Fruit fly (Drosophila melanogaster) whole organism, pupa: ENCODE measurements around the gene CG16984.

Source experiments
- CG10348 ChIP-seq: fragments of 200-800 bp; sonication (Bioruptor generic); IDR thresholded peaks from 2 replicates; pipeline ENCODE4 v1.3.6; 2022; ENCODE audit warnings: missing biosample characterization, missing genetic modification characterization
- CG12605 ChIP-seq: fragments of 200-800 bp; sonication (Bioruptor generic); IDR thresholded peaks from 2 replicates; pipeline ENCODE4 v1.3.6; 2022; ENCODE audit warnings: missing biosample characterization, missing genetic modification characterization
- CG13204 ChIP-seq: fragments of 200-800 bp; sonication (Bioruptor generic); optimal IDR thresholded peaks from 2 replicates; lab custom pipeline; 2018; ENCODE audit warnings: missing biosample characterization, mild to moderate bottlenecking, missing genetic modification characterization, moderate library complexity
- CG14655 ChIP-seq: fragments of 200-800 bp; sonication (Bioruptor generic); optimal IDR thresholded peaks from 3 replicates; lab custom pipeline; 2017; ENCODE audit warnings: mild to moderate bottlenecking, missing biosample characterization, missing genetic modification reagents, missing genetic modification characterization
- CG15710 ChIP-seq: fragments of 200-800 bp; sonication (Bioruptor generic); optimal IDR thresholded peaks from 2 replicates; lab custom pipeline; 2018; ENCODE audit warnings: missing biosample characterization, mild to moderate bottlenecking, missing genetic modification characterization, moderate library complexity
- CG17806 ChIP-seq: fragments of 200-800 bp; sonication (Bioruptor generic); optimal IDR thresholded peaks from 2 replicates; lab custom pipeline; 2018; ENCODE audit warnings: missing biosample characterization, mild to moderate bottlenecking, missing genetic modification characterization, moderate library complexity
- CG32121 ChIP-seq: fragments of 200-800 bp; sonication (Bioruptor generic); IDR thresholded peaks from 2 replicates; pipeline ENCODE4 v1.3.6; 2022; ENCODE audit warnings: missing biosample characterization, missing genetic modification characterization
- CG34367 ChIP-seq: fragments of 200-800 bp; sonication (Bioruptor generic); optimal IDR thresholded peaks from 2 replicates; lab custom pipeline; 2018; ENCODE audit warnings: missing biosample characterization, mild to moderate bottlenecking, missing genetic modification characterization
- CG4496 ChIP-seq: fragments of 200-800 bp; sonication (Bioruptor generic); IDR thresholded peaks from 3 replicates; pipeline ENCODE4 v1.3.6; 2022; ENCODE audit warnings: missing biosample characterization, missing genetic modification characterization
- CG8159 ChIP-seq: fragments of 200-800 bp; sonication (Bioruptor generic); optimal IDR thresholded peaks from 3 replicates; lab custom pipeline; 2018; ENCODE audit warnings: missing biosample characterization, mild to moderate bottlenecking, missing genetic modification characterization, moderate library complexity
- CG8301 ChIP-seq: fragments of 200-800 bp; sonication (Bioruptor generic); optimal IDR thresholded peaks from 2 replicates; lab custom pipeline; 2018; ENCODE audit warnings: missing biosample characterization, mild to moderate bottlenecking, missing genetic modification characterization
- CG9948 ChIP-seq: fragments of 200-800 bp; sonication (Bioruptor generic); optimal IDR thresholded peaks from 2 replicates; lab custom pipeline; 2018; ENCODE audit warnings: missing biosample characterization, mild to moderate bottlenecking, missing genetic modification characterization, moderate library complexity
- D1 ChIP-seq: fragments of 200-800 bp; sonication (Bioruptor generic); optimal IDR thresholded peaks from 2 replicates; lab custom pipeline; 2018; ENCODE audit warnings: missing biosample characterization, mild to moderate bottlenecking, missing genetic modification characterization, moderate library complexity
- EcR ChIP-seq: fragments of 200-800 bp; sonication (Bioruptor generic); optimal IDR thresholded peaks from 3 replicates; lab custom pipeline; 2019; ENCODE audit warnings: missing biosample characterization, missing genetic modification characterization, mild to moderate bottlenecking, moderate library complexity, missing genetic modification reagents
- Ets98B ChIP-seq: fragments of 200-800 bp; sonication (Bioruptor generic); IDR thresholded peaks from 2 replicates; pipeline ENCODE4 v1.3.6; 2022; ENCODE audit warnings: missing biosample characterization, missing genetic modification characterization
- Pif1A ChIP-seq: fragments of 200-800 bp; sonication (Bioruptor generic); optimal IDR thresholded peaks from 3 replicates; lab custom pipeline; 2016; ENCODE audit warnings: missing biosample characterization, missing genetic modification characterization
- Pif1B ChIP-seq: fragments of 200-800 bp; sonication (Bioruptor generic); optimal IDR thresholded peaks from 3 replicates; lab custom pipeline; 2016; ENCODE audit warnings: missing biosample characterization, missing genetic modification characterization
- Snoo ChIP-seq: fragments of 200-800 bp; sonication (Bioruptor generic); optimal IDR thresholded peaks from 3 replicates; lab custom pipeline; 2017; ENCODE audit warnings: missing biosample characterization, mild to moderate bottlenecking, missing genetic modification characterization, inconsistent platforms
- fd96Ca ChIP-seq: fragments of 200-800 bp; sonication (Bioruptor generic); IDR thresholded peaks from 3 replicates; pipeline ENCODE4 v1.3.6; 2022; ENCODE audit warnings: missing biosample characterization, missing genetic modification characterization
- gl ChIP-seq: fragments of 200-800 bp; sonication (Bioruptor generic); optimal IDR thresholded peaks from 2 replicates; lab custom pipeline; 2018; ENCODE audit warnings: missing biosample characterization, mild to moderate bottlenecking, missing genetic modification characterization
- rn ChIP-seq: fragments of 200-800 bp; sonication (Bioruptor generic); IDR thresholded peaks from 2 replicates; pipeline ENCODE4 v1.3.6; 2022; ENCODE audit warnings: missing biosample characterization, missing genetic modification characterization

Gene CG16984

dm6 chr3L:2568274-2568673, 27.3 kb upstream of the CG16984 start:
- TF ChIP-seq CG8301 (no peak), EcR (GFP tag; lab: Kevin White, UChicago) (peak; percentile 98), CG13204 (peak; percentile 75), gl (peak; percentile 20), Pif1B (GFP tag; lab: Kevin White, UChicago) (peak; percentile 7), CG8159 (tag; lab: Kevin White, UChicago) (peak; percentile 20), Ets98B (GFP tag; lab: Robert Waterston, UW) (no peak), fd96Ca (GFP tag; lab: Robert Waterston, UW) (peak; percentile 42; the same call in 1 of the 3 replicates)
- TF ChIP-seq, all 21 proteins: peak for 6

DNA sequence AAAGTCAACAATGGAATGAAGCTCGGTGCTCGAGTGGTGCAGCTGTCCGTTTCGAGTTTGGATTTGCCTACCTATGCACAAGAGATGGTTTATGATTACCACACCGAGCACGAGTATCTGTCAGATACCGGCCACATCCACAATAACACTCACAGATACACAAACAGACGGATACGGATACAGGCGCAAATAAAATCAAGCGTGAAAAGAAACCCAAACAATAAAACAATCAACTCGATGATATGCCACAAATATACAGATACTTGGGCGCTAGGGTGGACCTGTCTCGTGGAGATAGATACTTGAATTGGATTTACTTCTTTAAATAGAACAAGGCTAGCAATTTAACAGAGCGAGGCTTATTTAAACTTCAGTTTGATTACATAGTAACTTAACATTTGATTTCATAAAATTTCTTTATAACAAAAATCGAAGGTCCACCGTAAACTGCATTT, 25.3 kb upstream of the CG16984 start:
- TF ChIP-seq Pif1A (GFP tag; lab: Kevin White, UChicago) (peak; percentile 89), CG32121 (peak; percentile 74; the same call in 1 of the 2 replicates), CG12605 (GFP tag; lab: Robert Waterston, UW) (peak; percentile 80), CG13204 (no peak), D1 (tag; lab: Kevin White, UChicago) (no peak), CG17806 (tag; lab: Kevin White, UChicago) (peak; percentile 68), CG8159 (tag; lab: Kevin White, UChicago) (peak; percentile 98), CG34367 (tag; lab: Kevin White, UChicago) (peak; percentile 62), CG9948 (peak; percentile 63), fd96Ca (GFP tag; lab: Robert Waterston, UW) (peak; percentile 71; the same call in 2 of the 3 replicates), CG10348 (no peak), CG15710 (tag; lab: Kevin White, UChicago) (peak; percentile 72), gl (peak; percentile 22), rn (no peak), Ets98B (GFP tag; lab: Robert Waterston, UW) (peak; percentile 81), EcR (GFP tag; lab: Kevin White, UChicago) (peak; percentile 55), Snoo (tag; lab: Kevin White, UChicago) (peak; percentile 75), Pif1B (GFP tag; lab: Kevin White, UChicago) (peak; percentile 93), CG8301 (peak; percentile 67), CG14655 (GFP tag; lab: Kevin White, UChicago) (peak; percentile 71), CG4496 (GFP tag; lab: Robert Waterston, UW) (peak; percentile 90)
- TF ChIP-seq, all 21 proteins: peak for 17

DNA sequence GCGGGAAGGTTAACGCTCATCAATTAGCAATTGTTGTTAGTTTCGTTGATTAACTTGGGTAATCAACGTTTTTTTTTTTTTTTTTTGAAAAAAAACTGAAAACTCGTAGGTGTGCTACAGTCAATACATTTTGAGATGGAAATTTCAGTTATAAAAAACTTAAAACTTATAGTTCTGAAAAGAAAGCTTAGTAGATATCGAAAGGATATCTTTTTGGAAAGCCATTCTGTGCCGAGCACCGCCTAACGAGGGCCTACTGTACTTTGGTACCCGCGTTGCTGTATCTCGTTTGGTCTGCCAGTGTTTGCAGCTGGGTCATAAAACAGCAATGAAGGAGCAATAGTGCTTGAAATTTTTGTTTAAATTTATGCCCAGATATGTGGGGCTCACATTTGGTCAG, 23.6 kb upstream of the CG16984 start:
- no peak for TF ChIP-seq CG9948
- TF ChIP-seq CG8301: peak; percentile 24
- peak; percentile 32 for TF ChIP-seq CG14655 (GFP tag; lab: Kevin White, UChicago)
- TF ChIP-seq Pif1B (GFP tag; lab: Kevin White, UChicago): peak; percentile 31
- TF ChIP-seq CG12605 (GFP tag; lab: Robert Waterston, UW): peak; percentile 40
- TF ChIP-seq CG17806 (tag; lab: Kevin White, UChicago): no peak
- peak; percentile 86 for TF ChIP-seq CG32121
- TF ChIP-seq Pif1A (GFP tag; lab: Kevin White, UChicago): peak; percentile 57
- TF ChIP-seq rn: peak; percentile 53
- TF ChIP-seq Snoo (tag; lab: Kevin White, UChicago): no peak
- TF ChIP-seq Ets98B (GFP tag; lab: Robert Waterston, UW): peak; percentile 83
- TF ChIP-seq fd96Ca (GFP tag; lab: Robert Waterston, UW): peak; percentile 89
- TF ChIP-seq CG4496 (GFP tag; lab: Robert Waterston, UW): peak; percentile 83

- TF ChIP-seq CG12605 (GFP tag; lab: Robert Waterston, UW) (no peak), EcR (GFP tag; lab: Kevin White, UChicago) (peak; percentile 75), Pif1A (GFP tag; lab: Kevin White, UChicago) (no peak), CG13204 (no peak)
Measured at dm6 chr3L:2572907-2573591, 22.5 kb upstream of the CG16984 start.

- TF ChIP-seq CG13204 (no peak), CG32121 (no peak), CG15710 (tag; lab: Kevin White, UChicago) (no peak), Pif1A (GFP tag; lab: Kevin White, UChicago) (no peak), Ets98B (GFP tag; lab: Robert Waterston, UW) (no peak), gl (no peak), EcR (GFP tag; lab: Kevin White, UChicago) (no peak), CG12605 (GFP tag; lab: Robert Waterston, UW) (no peak)
Measured at dm6 chr3L:2574716-2575115, 20.9 kb upstream of the CG16984 start.

DNA sequence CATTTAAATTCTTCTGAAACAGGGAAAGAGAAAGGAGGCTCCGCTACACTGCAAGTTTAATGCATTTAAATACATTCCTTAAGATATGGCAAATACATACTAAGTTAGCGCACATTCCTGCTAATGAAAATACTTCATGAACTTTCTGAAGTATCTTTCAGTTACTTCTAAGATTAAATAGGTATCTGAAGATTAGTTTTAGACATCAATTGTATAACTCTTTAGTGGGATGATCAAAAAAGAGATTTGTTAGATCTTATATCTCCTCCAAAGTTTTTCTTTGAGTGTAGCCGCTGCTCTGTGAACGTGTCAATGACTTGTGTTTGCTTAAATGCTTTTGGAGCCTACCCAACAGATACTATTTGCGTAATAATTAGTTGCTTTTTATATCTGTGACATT, 20.3 kb upstream of the CG16984 start:
- TF ChIP-seq CG12605 (GFP tag; lab: Robert Waterston, UW) (no peak), CG8301 (peak; percentile 66), CG9948 (peak; percentile 47), CG34367 (tag; lab: Kevin White, UChicago) (no peak), rn (no peak), fd96Ca (GFP tag; lab: Robert Waterston, UW) (no peak), CG4496 (GFP tag; lab: Robert Waterston, UW) (no peak; the same call in 2 of the 3 replicates), CG14655 (GFP tag; lab: Kevin White, UChicago) (peak; percentile 61), CG10348 (no peak), CG13204 (no peak), CG32121 (peak; percentile 61), gl (no peak), CG8159 (tag; lab: Kevin White, UChicago) (peak; percentile 54), Pif1B (GFP tag; lab: Kevin White, UChicago) (no peak), Ets98B (GFP tag; lab: Robert Waterston, UW) (peak; percentile 44), Snoo (tag; lab: Kevin White, UChicago) (no peak), EcR (GFP tag; lab: Kevin White, UChicago) (peak; percentile 76), Pif1A (GFP tag; lab: Kevin White, UChicago) (peak; percentile 60), D1 (tag; lab: Kevin White, UChicago) (no peak), CG15710 (tag; lab: Kevin White, UChicago) (peak; percentile 47), CG17806 (tag; lab: Kevin White, UChicago) (peak; percentile 40)
